Fruit fly (Drosophila melanogaster) whole organism, embryonic: ENCODE results near the gene Polr2I.

Source experiments
- Ada2b ChIP-seq: fragments of 200-800 bp; sonication (Bioruptor generic); IDR thresholded peaks from 2 replicates; pipeline ENCODE4 v1.3.6; 2022; ENCODE audit warnings: missing biosample characterization, missing genetic modification characterization
- C15 ChIP-seq: fragments of 200-800 bp; sonication (Bioruptor generic); IDR thresholded peaks from 3 replicates; pipeline ENCODE4 v1.3.6; 2022; ENCODE audit warnings: missing biosample characterization, missing genetic modification characterization
- CG1024 ChIP-seq: fragments of 200-800 bp; sonication (Bioruptor generic); IDR thresholded peaks from 2 replicates; pipeline ENCODE4 v1.3.6; 2022; ENCODE audit warnings: missing biosample characterization, missing genetic modification characterization
- CG10543 ChIP-seq: fragments of 200-800 bp; sonication (Bioruptor generic); optimal IDR thresholded peaks from 3 replicates; lab custom pipeline; 2017; ENCODE audit warnings: missing biosample characterization, mild to moderate bottlenecking, missing genetic modification characterization, moderate library complexity
- CG14014 ChIP-seq: fragments of 200-800 bp; sonication (Bioruptor generic); IDR thresholded peaks from 2 replicates; pipeline ENCODE4 v1.3.6; 2022; ENCODE audit warnings: missing biosample characterization, missing genetic modification characterization
- CG1529 ChIP-seq: fragments of 200-800 bp; sonication (Bioruptor generic); optimal IDR thresholded peaks from 3 replicates; lab custom pipeline; 2018; ENCODE audit warnings: missing biosample characterization, missing genetic modification characterization
- CG15479 ChIP-seq: fragments of 200-800 bp; sonication (Bioruptor generic); optimal IDR thresholded peaks from 3 replicates; lab custom pipeline; 2019; ENCODE audit warnings: missing biosample characterization, mild to moderate bottlenecking, missing genetic modification characterization, moderate library complexity
- CG1602 ChIP-seq: fragments of 200-800 bp; sonication (Bioruptor generic); optimal IDR thresholded peaks from 3 replicates; lab custom pipeline; 2016; ENCODE audit warnings: missing biosample characterization, missing genetic modification characterization
- CG16815 ChIP-seq: fragments of 200-800 bp; sonication (Bioruptor generic); optimal IDR thresholded peaks from 3 replicates; lab custom pipeline; 2017; ENCODE audit warnings: missing biosample characterization, mild to moderate bottlenecking, missing genetic modification characterization
- CG17328 ChIP-seq: fragments of 200-800 bp; sonication (Bioruptor generic); IDR thresholded peaks from 2 replicates; pipeline ENCODE4 v1.3.6; 2022; ENCODE audit warnings: missing biosample characterization, missing genetic modification characterization
- CG17361 ChIP-seq: fragments of 200-800 bp; sonication (Bioruptor generic); IDR thresholded peaks from 3 replicates; pipeline ENCODE4 v1.3.6; 2022; ENCODE audit warnings: missing biosample characterization, missing genetic modification characterization
- CG2678 ChIP-seq: fragments of 200-800 bp; sonication (Bioruptor generic); optimal IDR thresholded peaks from 3 replicates; lab custom pipeline; 2019; ENCODE audit warnings: missing biosample characterization, mild to moderate bottlenecking, missing genetic modification characterization, moderate library complexity
- CG30403 ChIP-seq: fragments of 200-800 bp; sonication (Bioruptor generic); optimal IDR thresholded peaks from 3 replicates; lab custom pipeline; 2016; ENCODE audit warnings: missing biosample characterization, missing genetic modification characterization
- CG31441 ChIP-seq: fragments of 200-800 bp; sonication (Bioruptor generic); IDR thresholded peaks from 2 replicates; pipeline ENCODE4 v1.3.6; 2022; ENCODE audit warnings: missing biosample characterization, missing genetic modification characterization
- CG3163 ChIP-seq: fragments of 200-800 bp; sonication (Bioruptor generic); optimal IDR thresholded peaks from 3 replicates; lab custom pipeline; 2016; ENCODE audit warnings: missing biosample characterization, missing genetic modification characterization
- CG3726 ChIP-seq: fragments of 200-800 bp; sonication (Bioruptor generic); IDR thresholded peaks from 3 replicates; pipeline ENCODE4, ENCODE4 v1.3.6; 2022; ENCODE audit warnings: missing biosample characterization, missing genetic modification characterization
- CG4404 ChIP-seq: fragments of 200-800 bp; sonication (Bioruptor generic); IDR thresholded peaks from 2 replicates; pipeline ENCODE4 v1.3.6; 2022; ENCODE audit warnings: missing biosample characterization, missing genetic modification characterization
- CG4730 ChIP-seq: fragments of 200-800 bp; sonication (Bioruptor generic); IDR thresholded peaks from 2 replicates; pipeline ENCODE4 v1.3.6; 2022; ENCODE audit warnings: missing biosample characterization, missing genetic modification characterization
- CG5245 ChIP-seq: fragments of 200-800 bp; sonication (Bioruptor generic); optimal IDR thresholded peaks from 3 replicates; lab custom pipeline; 2016; ENCODE audit warnings: missing biosample characterization, missing genetic modification characterization
- CG6854 ChIP-seq: fragments of 200-800 bp; sonication (Bioruptor generic); optimal IDR thresholded peaks from 3 replicates; lab custom pipeline; 2017; ENCODE audit warnings: missing biosample characterization, mild to moderate bottlenecking, missing genetic modification characterization
- CG7357 ChIP-seq: fragments of 200-800 bp; sonication (Bioruptor generic); IDR thresholded peaks from 3 replicates; pipeline ENCODE4 v1.3.6; 2022; ENCODE audit warnings: missing biosample characterization, missing genetic modification characterization
- CG7556 ChIP-seq: fragments of 200-800 bp; sonication (Bioruptor generic); optimal IDR thresholded peaks from 2 replicates; lab custom pipeline; 2017; ENCODE audit warnings: missing biosample characterization, mild to moderate bottlenecking, missing genetic modification characterization
- CG8359 ChIP-seq: fragments of 200-800 bp; sonication (Bioruptor generic); optimal IDR thresholded peaks from 2 replicates; lab custom pipeline; 2017; ENCODE audit warnings: missing biosample characterization, mild to moderate bottlenecking, missing genetic modification characterization, borderline replicate concordance
- CG8388 ChIP-seq: fragments of 200-800 bp; sonication (Bioruptor generic); optimal IDR thresholded peaks from 2 replicates; lab custom pipeline; 2019; ENCODE audit warnings: missing biosample characterization, mild to moderate bottlenecking, missing genetic modification characterization, moderate library complexity
- Dad ChIP-seq: fragments of 200-800 bp; sonication (Bioruptor generic); optimal IDR thresholded peaks from 3 replicates; lab custom pipeline; 2016; ENCODE audit warnings: missing biosample characterization, missing genetic modification characterization
- Dbx ChIP-seq: fragments of 200-800 bp; sonication (Bioruptor generic); IDR thresholded peaks from 3 replicates; pipeline ENCODE4 v1.3.6; 2022; ENCODE audit warnings: missing biosample characterization, missing genetic modification characterization
- Doc3 ChIP-seq: fragments of 200-800 bp; sonication (Bioruptor generic); IDR thresholded peaks from 3 replicates; pipeline ENCODE4 v1.3.6; 2022; ENCODE audit warnings: missing biosample characterization, missing genetic modification characterization; ENCODE audit not compliant: partially characterized antibody
- E2f2 ChIP-seq: fragments of 200-800 bp; sonication (Bioruptor generic); IDR thresholded peaks from 2 replicates; pipeline ENCODE4 v1.3.6; 2022; ENCODE audit warnings: missing biosample characterization, missing genetic modification characterization
- ERR ChIP-seq: fragments of 200-800 bp; sonication (Bioruptor generic); optimal IDR thresholded peaks from 2 replicates; lab custom pipeline; 2016; ENCODE audit warnings: missing biosample characterization, missing genetic modification characterization
- HHEX ChIP-seq: fragments of 200-800 bp; sonication (Bioruptor generic); optimal IDR thresholded peaks from 3 replicates; lab custom pipeline; 2017; ENCODE audit warnings: missing biosample characterization, mild to moderate bottlenecking, missing genetic modification characterization, missing genetic modification reagents
- Lhr ChIP-seq: fragments of 200-800 bp; sonication (Bioruptor generic); optimal IDR thresholded peaks from 3 replicates; lab custom pipeline; 2017; ENCODE audit warnings: mild to moderate bottlenecking, missing biosample characterization, missing genetic modification reagents, missing genetic modification characterization
- Mrtf ChIP-seq: fragments of 200-800 bp; sonication (Bioruptor generic); IDR thresholded peaks from 3 replicates; pipeline ENCODE4 v1.3.6; 2022; ENCODE audit warnings: missing biosample characterization, missing genetic modification characterization
- Ssrp ChIP-seq: fragments of 200-800 bp; sonication (Bioruptor generic); optimal IDR thresholded peaks from 2 replicates; lab custom pipeline; 2018; ENCODE audit warnings: missing biosample characterization, mild to moderate bottlenecking, missing genetic modification characterization, moderate library complexity
- Trl ChIP-seq, 3 experiments: fragments of >200 bp in 2 of 3; fragments of 200-800 bp in 1 of 3; sonication (Bioruptor generic) in 1 of 3; optimal IDR thresholded peaks; 2 replicates in 1 of 3; 3 replicates in 2 of 3; lab custom pipeline; 2016 to 2017; ENCODE audit warnings: missing biosample characterization in 1 of 3, missing genetic modification characterization in 1 of 3
- br ChIP-seq: fragments of >200 bp; optimal IDR thresholded peaks from 2 replicates; lab custom pipeline; 2017
- ci ChIP-seq: fragments of 200-800 bp; sonication (Bioruptor generic); IDR thresholded peaks from 3 replicates; pipeline ENCODE4 v1.3.6; 2022; ENCODE audit warnings: missing biosample characterization, missing genetic modification characterization
- fd102C ChIP-seq: fragments of 200-800 bp; sonication (Bioruptor generic); optimal IDR thresholded peaks from 2 replicates; lab custom pipeline; 2018; ENCODE audit warnings: missing biosample characterization, mild to moderate bottlenecking, missing genetic modification characterization, moderate library complexity
- fru ChIP-seq: fragments of >200 bp; optimal IDR thresholded peaks from 2 replicates; lab custom pipeline; 2017
- gce ChIP-seq: fragments of 200-800 bp; sonication (Bioruptor generic); IDR thresholded peaks from 3 replicates; pipeline ENCODE4 v1.3.6; 2022; ENCODE audit warnings: missing biosample characterization, missing genetic modification characterization
- hbn ChIP-seq: fragments of 200-800 bp; sonication (Bioruptor generic); IDR thresholded peaks from 2 replicates; pipeline ENCODE4 v1.3.6; 2022; ENCODE audit warnings: missing biosample characterization, missing genetic modification characterization; ENCODE audit not compliant: partially characterized antibody
- jing ChIP-seq: fragments of 200-800 bp; sonication (Bioruptor generic); optimal IDR thresholded peaks from 2 replicates; lab custom pipeline; 2018; ENCODE audit warnings: missing biosample characterization, mild to moderate bottlenecking, missing genetic modification characterization
- mam ChIP-seq: fragments of 200-800 bp; sonication (Bioruptor generic); optimal IDR thresholded peaks from 3 replicates; lab custom pipeline; 2016; ENCODE audit warnings: missing biosample characterization, missing genetic modification characterization
- pzg ChIP-seq: fragments of 200-800 bp; sonication (Bioruptor generic); optimal IDR thresholded peaks from 3 replicates; lab custom pipeline; 2018; ENCODE audit warnings: missing biosample characterization, mild to moderate bottlenecking, missing genetic modification characterization, moderate library complexity
- sc ChIP-seq, 3 experiments: fragments of >200 bp in 2 of 3; fragments of 200-800 bp in 1 of 3; sonication (Bioruptor generic) in 1 of 3; optimal IDR thresholded peaks; 2 replicates in 2 of 3; 3 replicates in 1 of 3; lab custom pipeline; 2017; ENCODE audit warnings: mild to moderate bottlenecking in 1 of 3, missing biosample characterization in 1 of 3, missing genetic modification characterization in 1 of 3, missing genetic modification reagents in 1 of 3
- slbo ChIP-seq: fragments of 200-800 bp; sonication (Bioruptor generic); IDR thresholded peaks from 2 replicates; pipeline ENCODE4 v1.3.6; 2022; ENCODE audit warnings: missing biosample characterization, missing genetic modification characterization
- so ChIP-seq: fragments of 200-800 bp; sonication (Bioruptor generic); IDR thresholded peaks from 3 replicates; pipeline ENCODE4 v1.3.6; 2022; ENCODE audit warnings: missing biosample characterization, missing genetic modification characterization
- tna ChIP-seq: fragments of 200-800 bp; sonication (Bioruptor generic); IDR thresholded peaks from 2 replicates; pipeline ENCODE4 v1.3.6; 2022; ENCODE audit warnings: missing biosample characterization, missing genetic modification characterization; ENCODE audit not compliant: partially characterized antibody
- twi ChIP-seq: fragments of 200-800 bp; optimal IDR thresholded peaks from 2 replicates; lab custom pipeline; 2019; ENCODE audit warnings: missing biosample characterization, mild to moderate bottlenecking, missing genetic modification characterization, moderate library complexity
- tx ChIP-seq: fragments of 200-800 bp; sonication (Bioruptor generic); optimal IDR thresholded peaks from 2 replicates; lab custom pipeline; 2016; ENCODE audit warnings: missing biosample characterization, missing genetic modification characterization
- usp ChIP-seq: fragments of >200 bp; optimal IDR thresholded peaks from 2 replicates; lab custom pipeline; 2017; ENCODE audit warnings: missing biosample characterization, missing genetic modification characterization

Polr2I gene

dm6 chr3R:14277894-14278522 is 30.9 kb upstream of the Polr2I start (continued):
- TF ChIP-seq br (lab: Kevin White, UChicago) = no peak
- peak; percentile 43 for TF ChIP-seq Lhr (GFP tag; lab: Kevin White, UChicago)
- TF ChIP-seq CG5245 (GFP tag; lab: Kevin White, UChicago) = peak; percentile 47
- peak; percentile 46 for TF ChIP-seq jing (GFP tag; lab: Kevin White, UChicago)
- no peak for TF ChIP-seq usp (GFP tag; lab: Kevin White, UChicago)
- TF ChIP-seq CG8359 (GFP tag; lab: Kevin White, UChicago) = peak; percentile 57
- peak; percentile 42 to 68 for TF ChIP-seq Trl (optimal IDR thresholded peaks at IDR 0.05; lab: Kevin White, UChicago)
- TF ChIP-seq Trl (GFP tag; optimal IDR thresholded peaks at IDR 0.05; lab: Kevin White, UChicago) = no peak
- no peak for TF ChIP-seq CG2678 (tag; lab: Kevin White, UChicago)
- peak; percentile 94 for TF ChIP-seq fd102C (GFP tag; lab: Kevin White, UChicago)
- peak; percentile 91 for TF ChIP-seq CG7556
- peak; percentile 35 for TF ChIP-seq Ssrp (tag; lab: Kevin White, UChicago)
- no peak for TF ChIP-seq hbn (GFP tag; lab: Robert Waterston, UW)
- peak; percentile 70; the same call in 1 of the 2 replicates for TF ChIP-seq CG1024
- TF ChIP-seq CG17328 (GFP tag; lab: Robert Waterston, UW) = peak; percentile 91
- TF ChIP-seq CG31441 (GFP tag; lab: Robert Waterston, UW) = peak; percentile 79
- no peak for TF ChIP-seq ERR (GFP tag; lab: Kevin White, UChicago)
- TF ChIP-seq mam (GFP tag; lab: Kevin White, UChicago) = no peak
- peak; percentile 36 for TF ChIP-seq CG10543 (GFP tag; lab: Kevin White, UChicago)
- no peak for TF ChIP-seq C15 (GFP tag; lab: Robert Waterston, UW)
- peak; percentile 72 for TF ChIP-seq CG8388 (GFP tag; lab: Kevin White, UChicago)
- peak; percentile 82 for TF ChIP-seq CG16815
- no peak for TF ChIP-seq sc (optimal IDR thresholded peaks at IDR 0.05; lab: Kevin White, UChicago)
- TF ChIP-seq sc (GFP tag; optimal IDR thresholded peaks at IDR 0.05; lab: Kevin White, UChicago) = no peak
- peak; percentile 66; the same call in 2 of the 3 replicates for TF ChIP-seq CG7357 (GFP tag; lab: Robert Waterston, UW)
- TF ChIP-seq CG30403 (GFP tag; lab: Kevin White, UChicago) = peak; percentile 77
- TF ChIP-seq Dbx = peak; percentile 80; the same call in 2 of the 3 replicates
- TF ChIP-seq CG1602 (GFP tag; lab: Kevin White, UChicago) = peak; percentile 75
- TF ChIP-seq HHEX (GFP tag; lab: Kevin White, UChicago) = peak; percentile 73
- TF ChIP-seq slbo (GFP tag; lab: Robert Waterston, UW) = peak; percentile 84
- TF ChIP-seq Doc3 (GFP tag; lab: Robert Waterston, UW) = no peak
- TF ChIP-seq pzg (GFP tag; lab: Kevin White, UChicago) = no peak
- no peak for TF ChIP-seq CG3163 (GFP tag; lab: Kevin White, UChicago)
- TF ChIP-seq gce (GFP tag; lab: Robert Waterston, UW) = peak; percentile 72; the same call in 2 of the 3 replicates
- TF ChIP-seq tx (GFP tag; lab: Kevin White, UChicago) = no peak
- TF ChIP-seq twi (tag; lab: Kevin White, UChicago) = peak; percentile 64
- TF ChIP-seq ci = peak; percentile 90
- TF ChIP-seq fru = no peak
- TF ChIP-seq E2f2 (GFP tag; lab: Robert Waterston, UW) = peak; percentile 63
- TF ChIP-seq CG6854 = peak; percentile 65
- peak; percentile 79 for TF ChIP-seq Ada2b
- TF ChIP-seq CG1529 (GFP tag; lab: Kevin White, UChicago) = peak; percentile 54
- TF ChIP-seq CG15479 (GFP tag; lab: Kevin White, UChicago) = peak; percentile 75
- peak; percentile 66; the same call in 2 of the 3 replicates for TF ChIP-seq Mrtf (GFP tag; lab: Robert Waterston, UW)
- peak; percentile 88 for TF ChIP-seq CG14014 (GFP tag; lab: Robert Waterston, UW)
- TF ChIP-seq so (GFP tag; lab: Robert Waterston, UW) = peak; percentile 88
- TF ChIP-seq CG4404 (GFP tag; lab: Robert Waterston, UW) = peak; percentile 93
- TF ChIP-seq Dad = peak; percentile 20
- peak; percentile 87 for TF ChIP-seq CG17361 (GFP tag; lab: Robert Waterston, UW)
- no peak for TF ChIP-seq CG3726
- TF ChIP-seq CG4730 = peak; percentile 68
- TF ChIP-seq tna (GFP tag; lab: Robert Waterston, UW) = no peak
